Worm (Caenorhabditis elegans) whole organism, L1 larva: ENCODE measurements around the gene F46E10.2.

Source experiments
- C04F5.9 ChIP-seq: sonication (generic microtip); optimal IDR thresholded peaks from 2 replicates; lab custom pipeline; 2016; ENCODE audit warnings: missing genetic modification characterization, missing compliant biosample characterization
- F16B12.6 ChIP-seq: fragments of 150-350 bp; optimal IDR thresholded peaks from 2 replicates; lab custom pipeline; 2014; ENCODE audit warnings: missing biosample characterization, missing genetic modification characterization
- Y116A8C.19 ChIP-seq: sonication (generic microtip); optimal IDR thresholded peaks from 2 replicates; lab custom pipeline; 2016; ENCODE audit warnings: missing compliant biosample characterization, missing genetic modification characterization, borderline replicate concordance
- aha-1 ChIP-seq: fragments of 150-350 bp; optimal IDR thresholded peaks from 2 replicates; lab custom pipeline; 2014; ENCODE audit warnings: missing biosample characterization, missing genetic modification characterization
- alr-1 ChIP-seq: fragments of 200-800 bp; sonication (Bioruptor generic); optimal IDR thresholded peaks from 2 replicates; lab custom pipeline; 2018; ENCODE audit warnings: borderline replicate concordance, mild to moderate bottlenecking, missing genetic modification characterization, missing compliant biosample characterization
- aly-2 ChIP-seq: fragments of 150-350 bp; optimal IDR thresholded peaks from 2 replicates; lab custom pipeline; 2014; ENCODE audit warnings: missing biosample characterization, missing genetic modification characterization
- ama-1 ChIP-seq: fragments of 150-350 bp; optimal IDR thresholded peaks from 2 replicates; lab custom pipeline; 2014
- blmp-1 ChIP-seq: fragments of 150-350 bp; optimal IDR thresholded peaks from 2 replicates; lab custom pipeline; 2014; ENCODE audit warnings: missing biosample characterization, missing genetic modification characterization
- ceh-63 ChIP-seq: fragments of 200-800 bp; sonication (Bioruptor generic); optimal IDR thresholded peaks from 2 replicates; lab custom pipeline; 2018; ENCODE audit warnings: mild to moderate bottlenecking, missing genetic modification characterization, missing compliant biosample characterization
- ceh-88 ChIP-seq: fragments of 200-800 bp; sonication (Bioruptor generic); IDR thresholded peaks from 2 replicates; pipeline ENCODE4 v1.3.6; 2022; ENCODE audit warnings: missing genetic modification characterization, missing compliant biosample characterization
- dpl-1 ChIP-seq, 3 experiments: fragments of 150-350 bp in 2 of 3; sonication (generic microtip) in 1 of 3; optimal IDR thresholded peaks; 2 replicates each; lab custom pipeline; 2014 to 2017; ENCODE audit warnings: missing biosample characterization in 3 of 3, missing genetic modification characterization in 3 of 3, missing genetic modification reagents in 3 of 3
- egl-27 ChIP-seq, 2 experiments: fragments of 150-350 bp in 1 of 2; sonication (generic microtip); optimal IDR thresholded peaks; 3 replicates each; lab custom pipeline; 2017 to 2018; ENCODE audit warnings: missing biosample characterization in 2 of 2, missing genetic modification characterization in 2 of 2, missing genetic modification reagents in 2 of 2
- elt-3 ChIP-seq, 6 experiments: fragments of 150-350 bp in 1 of 6; sonication (generic microtip); optimal IDR thresholded peaks; 2 replicates each; lab custom pipeline; 2017 to 2018; ENCODE audit warnings: missing biosample characterization in 6 of 6, missing genetic modification characterization in 6 of 6, inconsistent platforms in 1 of 6
- ets-5 ChIP-seq: fragments of 200-800 bp; sonication (Bioruptor generic); IDR thresholded peaks from 2 replicates; pipeline ENCODE4 v1.3.6; 2022; ENCODE audit warnings: missing genetic modification characterization, missing compliant biosample characterization
- fkh-10 ChIP-seq: sonication (generic microtip); optimal IDR thresholded peaks from 2 replicates; lab custom pipeline; 2017; ENCODE audit warnings: missing biosample characterization, missing genetic modification reagents, missing genetic modification characterization
- fkh-8 ChIP-seq: sonication (generic microtip); optimal IDR thresholded peaks from 2 replicates; lab custom pipeline; 2016; ENCODE audit warnings: mild to moderate bottlenecking, missing genetic modification characterization, missing compliant biosample characterization
- fos-1 ChIP-seq: fragments of 150-350 bp; optimal IDR thresholded peaks from 2 replicates; lab custom pipeline; 2014; ENCODE audit warnings: missing biosample characterization, missing genetic modification characterization
- hlh-4 ChIP-seq: sonication (generic microtip); optimal IDR thresholded peaks from 2 replicates; lab custom pipeline; 2016; ENCODE audit warnings: mild to moderate bottlenecking, missing genetic modification characterization, missing compliant biosample characterization
- hpl-2 ChIP-seq: fragments of 150-350 bp; optimal IDR thresholded peaks from 2 replicates; lab custom pipeline; 2014; ENCODE audit warnings: missing biosample characterization, missing genetic modification reagents, missing genetic modification characterization
- irx-1 ChIP-seq: sonication (generic microtip); optimal IDR thresholded peaks from 2 replicates; lab custom pipeline; 2016; ENCODE audit warnings: missing genetic modification characterization, missing compliant biosample characterization
- lin-13 ChIP-seq: fragments of 150-350 bp; optimal IDR thresholded peaks from 2 replicates; lab custom pipeline; 2014; ENCODE audit warnings: missing biosample characterization, missing genetic modification reagents, missing genetic modification characterization
- lin-14 ChIP-seq: fragments of 200-800 bp; sonication (Bioruptor generic); optimal IDR thresholded peaks from 2 replicates; lab custom pipeline; 2018; ENCODE audit warnings: mild to moderate bottlenecking, missing genetic modification characterization, moderate library complexity, missing compliant biosample characterization
- lir-3 ChIP-seq: sonication (generic microtip); optimal IDR thresholded peaks from 2 replicates; lab custom pipeline; 2016; ENCODE audit warnings: mild to moderate bottlenecking, missing genetic modification characterization, moderate library complexity, missing compliant biosample characterization; ENCODE audit not compliant: poor library complexity
- mab-9 ChIP-seq: fragments of 200-800 bp; sonication (Bioruptor generic); IDR thresholded peaks from 2 replicates; pipeline ENCODE4 v1.3.6; 2022; ENCODE audit warnings: missing genetic modification reagents, missing genetic modification characterization, missing compliant biosample characterization
- mdl-1 ChIP-seq, 2 experiments: fragments of 150-350 bp; optimal IDR thresholded peaks; 2 replicates each; lab custom pipeline; 2014 to 2017; ENCODE audit warnings: missing biosample characterization in 2 of 2, missing genetic modification characterization in 2 of 2, inconsistent platforms in 1 of 2
- nhr-12 ChIP-seq: sonication (generic microtip); optimal IDR thresholded peaks from 2 replicates; lab custom pipeline; 2017; ENCODE audit warnings: missing biosample characterization, missing genetic modification characterization
- nhr-20 ChIP-seq: sonication (generic microtip); optimal IDR thresholded peaks from 2 replicates; lab custom pipeline; 2016; ENCODE audit warnings: mild to moderate bottlenecking, missing genetic modification characterization, missing compliant biosample characterization
- nhr-28 ChIP-seq: fragments of 150-350 bp; optimal IDR thresholded peaks from 2 replicates; lab custom pipeline; 2014; ENCODE audit warnings: missing biosample characterization, missing genetic modification characterization
- nhr-77 ChIP-seq: fragments of 150-350 bp; optimal IDR thresholded peaks from 2 replicates; lab custom pipeline; 2014; ENCODE audit warnings: missing biosample characterization, missing genetic modification characterization
- nhr-84 ChIP-seq: sonication (generic microtip); optimal IDR thresholded peaks from 2 replicates; lab custom pipeline; 2017; ENCODE audit warnings: missing biosample characterization, missing genetic modification characterization
- rnt-1 ChIP-seq: sonication (generic microtip); optimal IDR thresholded peaks from 2 replicates; lab custom pipeline; 2016; ENCODE audit warnings: mild to moderate bottlenecking, missing genetic modification characterization, moderate library complexity, missing compliant biosample characterization
- swsn-7 ChIP-seq: sonication (generic microtip); optimal IDR thresholded peaks from 2 replicates; lab custom pipeline; 2016; ENCODE audit warnings: missing genetic modification characterization, missing compliant biosample characterization
- tlp-1 ChIP-seq: fragments of 150-350 bp; optimal IDR thresholded peaks from 2 replicates; lab custom pipeline; 2014; ENCODE audit warnings: missing biosample characterization, missing genetic modification characterization
- unc-30 ChIP-seq: sonication (generic microtip); optimal IDR thresholded peaks from 2 replicates; lab custom pipeline; 2017; ENCODE audit warnings: missing biosample characterization, missing genetic modification characterization
- unc-86 ChIP-seq: sonication (generic microtip); optimal IDR thresholded peaks from 2 replicates; lab custom pipeline; 2016; ENCODE audit warnings: missing genetic modification characterization, missing compliant biosample characterization
- unc-98 ChIP-seq: fragments of 200-800 bp; sonication (Bioruptor generic); IDR thresholded peaks from 2 replicates; pipeline ENCODE4 v1.3.6; 2022; ENCODE audit warnings: missing genetic modification characterization, missing compliant biosample characterization
- vab-15 ChIP-seq: sonication (generic microtip); optimal IDR thresholded peaks from 2 replicates; lab custom pipeline; 2017; ENCODE audit warnings: missing genotype, mild to moderate bottlenecking, missing genetic modification characterization, missing compliant biosample characterization
- zag-1 ChIP-seq: fragments of 150-350 bp; optimal IDR thresholded peaks from 2 replicates; lab custom pipeline; 2014; ENCODE audit warnings: missing biosample characterization, missing genetic modification characterization
- zip-4 ChIP-seq: fragments of 200-800 bp; sonication (Bioruptor generic); optimal IDR thresholded peaks from 2 replicates; lab custom pipeline; 2018; ENCODE audit warnings: mild to moderate bottlenecking, missing genetic modification characterization, moderate library complexity, missing compliant biosample characterization
- ztf-4 ChIP-seq: fragments of 150-350 bp; optimal IDR thresholded peaks from 2 replicates; lab custom pipeline; 2014; ENCODE audit warnings: missing biosample characterization, missing genetic modification characterization

The F46E10.2 gene

ce11 chrV:6505339-6505811, 14.9 kb upstream of the F46E10.2 start, which contains the start of gene W01A11.7 (continued):
- TF ChIP-seq ztf-4 (no peak), fos-1 (tag; lab: Kevin White, UChicago) (no peak), ceh-63 (GFP tag; lab: Kevin White, UChicago) (no peak), elt-3 (tag; optimal IDR thresholded peaks at IDR 0.05; lab: Kevin White, UChicago) (peak in 4 of 6 experiments; percentile 74 to 91 (median 82)), aly-2 (no peak), vab-15 (tag; lab: Kevin White, UChicago) (peak; percentile 16), nhr-12 (no peak), F16B12.6 (no peak), ets-5 (GFP tag; lab: Robert Waterston, UW) (no peak), tlp-1 (no peak), ceh-88 (GFP tag; lab: Robert Waterston, UW) (no peak), nhr-77 (tag; lab: Kevin White, UChicago) (no peak), lin-13 (GFP tag; lab: Kevin White, UChicago) (peak; percentile 37), ama-1 (no peak), fkh-8 (tag; lab: Kevin White, UChicago) (no peak), unc-86 (tag; lab: Kevin White, UChicago) (no peak), zag-1 (no peak), hpl-2 (GFP tag; lab: Kevin White, UChicago) (no peak), nhr-84 (tag; lab: Kevin White, UChicago) (no peak), hlh-4 (tag; lab: Kevin White, UChicago) (no peak), lin-14 (peak; percentile 82), lir-3 (tag; lab: Kevin White, UChicago) (peak; percentile 13), unc-30 (no peak), dpl-1 (GFP tag; optimal IDR thresholded peaks at IDR 0.05; lab: Kevin White, UChicago) (peak; percentile 13 to 39 (median 34)), alr-1 (tag; lab: Kevin White, UChicago) (no peak), mdl-1 (tag; optimal IDR thresholded peaks at IDR 0.05; lab: Kevin White, UChicago) (peak in 1 of 2 experiments; percentile 83), fkh-10 (GFP tag; lab: Kevin White, UChicago) (no peak), rnt-1 (tag; lab: Kevin White, UChicago) (no peak), mab-9 (GFP tag; lab: Robert Waterston, UW) (no peak), C04F5.9 (tag; lab: Kevin White, UChicago) (no peak), Y116A8C.19 (tag; lab: Kevin White, UChicago) (no peak), zip-4 (no peak), nhr-28 (tag; lab: Kevin White, UChicago) (no peak), swsn-7 (tag; lab: Kevin White, UChicago) (no peak), egl-27 (tag; optimal IDR thresholded peaks at IDR 0.05; lab: Kevin White, UChicago) (no peak), aha-1 (tag; lab: Kevin White, UChicago) (no peak), nhr-20 (tag; lab: Kevin White, UChicago) (peak; percentile 93), unc-98 (no peak)
- TF ChIP-seq, all 84 proteins: peak for 22

ce11 chrV:6506238-6506956, 13.8 kb upstream of the F46E10.2 start:
- TF ChIP-seq mdl-1 (tag; optimal IDR thresholded peaks at IDR 0.05; lab: Kevin White, UChicago) (no peak), blmp-1 (tag; lab: Kevin White, UChicago) (peak; percentile 95), elt-3 (tag; optimal IDR thresholded peaks at IDR 0.05; lab: Kevin White, UChicago) (peak in 1 of 6 experiments; percentile 51), irx-1 (tag; lab: Kevin White, UChicago) (no peak)
- TF ChIP-seq, all 84 proteins: peak for 2
